Worm (Caenorhabditis elegans): ENCODE measurements around the gene F25D1.5.

The F25D1.5 gene

DNA sequence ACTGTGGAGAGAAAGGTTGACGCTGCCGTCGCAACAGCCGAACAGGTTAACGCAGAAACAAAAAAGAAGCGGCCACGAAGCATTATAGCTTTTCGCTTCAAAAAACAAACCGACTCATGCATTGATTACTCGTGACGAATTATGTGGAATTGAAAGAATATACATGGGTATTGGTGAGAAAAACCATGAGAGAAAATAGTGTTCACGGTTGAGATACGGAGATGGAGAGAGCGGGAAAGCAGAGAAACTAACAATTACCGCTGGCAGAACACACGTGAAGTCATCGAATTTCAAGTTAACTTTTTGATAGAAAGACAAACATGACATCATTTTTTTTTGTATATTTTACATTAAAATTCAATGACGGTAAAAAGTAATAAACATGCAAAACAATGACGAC lies 11.3 kb downstream of the F25D1.5 start (continued):
- TF ChIP-seq lin-13 (GFP tag; optimal IDR thresholded peaks at IDR 0.05) (no peak), ces-1 (GFP tag; optimal IDR thresholded peaks at IDR 0.05) (no peak), efl-3 (GFP tag; optimal IDR thresholded peaks at IDR 0.05) (no peak), nhr-47 (tag; optimal IDR thresholded peaks at IDR 0.05) (no peak), zip-4 (GFP tag; optimal IDR thresholded peaks at IDR 0.05) (no peak), mdl-1 (tag; optimal IDR thresholded peaks at IDR 0.05) (peak in 1 of 2 experiments; percentile 31), nhr-90 (tag; optimal IDR thresholded peaks at IDR 0.05; ENCODE audit: poor library complexity) (peak; percentile 24), ceh-88 (GFP tag; IDR thresholded peaks at IDR 0.05) (no peak), irx-1 (tag; optimal IDR thresholded peaks at IDR 0.05) (no peak), skn-1 (tag; optimal IDR thresholded peaks at IDR 0.05) (no peak), aha-1 (tag; optimal IDR thresholded peaks at IDR 0.05) (no peak), ceh-63 (GFP tag; optimal IDR thresholded peaks at IDR 0.05) (no peak), vab-15 (tag; optimal IDR thresholded peaks at IDR 0.05) (no peak), nhr-84 (tag; optimal IDR thresholded peaks at IDR 0.05) (no peak), tbx-2 (tag; optimal IDR thresholded peaks at IDR 0.05) (no peak), jun-1 (tag; optimal IDR thresholded peaks at IDR 0.05) (no peak), mab-9 (GFP tag; IDR thresholded peaks at IDR 0.05) (no peak), ceh-8 (GFP tag; optimal IDR thresholded peaks at IDR 0.05) (no peak), elt-3 (tag; optimal IDR thresholded peaks at IDR 0.05) (peak in 1 of 6 experiments; percentile 17), lin-14 (GFP tag; optimal IDR thresholded peaks at IDR 0.05) (peak; percentile 62), efl-1 (optimal IDR thresholded peaks at IDR 0.05) (peak in 1 of 2 experiments; percentile 27), efl-1 (GFP tag; optimal IDR thresholded peaks at IDR 0.05 in 1 of 2) (peak; percentile 13 to 93), lir-3 (tag; optimal IDR thresholded peaks at IDR 0.05; ENCODE audit: poor library complexity) (no peak), lin-15B (tag; optimal IDR thresholded peaks at IDR 0.05) (no peak), ets-5 (GFP tag; IDR thresholded peaks at IDR 0.05) (no peak), alr-1 (tag; optimal IDR thresholded peaks at IDR 0.05; ENCODE audit: borderline replicate concordance) (no peak), nhr-20 (tag; optimal IDR thresholded peaks at IDR 0.05) (peak; percentile 53), fkh-4 (tag; optimal IDR thresholded peaks at IDR 0.05; ENCODE audit: borderline replicate concordance) (no peak), sptf-1 (tag; optimal IDR thresholded peaks at IDR 0.05) (no peak), blmp-1 (tag; optimal IDR thresholded peaks at IDR 0.05) (peak; percentile 44)

DNA sequence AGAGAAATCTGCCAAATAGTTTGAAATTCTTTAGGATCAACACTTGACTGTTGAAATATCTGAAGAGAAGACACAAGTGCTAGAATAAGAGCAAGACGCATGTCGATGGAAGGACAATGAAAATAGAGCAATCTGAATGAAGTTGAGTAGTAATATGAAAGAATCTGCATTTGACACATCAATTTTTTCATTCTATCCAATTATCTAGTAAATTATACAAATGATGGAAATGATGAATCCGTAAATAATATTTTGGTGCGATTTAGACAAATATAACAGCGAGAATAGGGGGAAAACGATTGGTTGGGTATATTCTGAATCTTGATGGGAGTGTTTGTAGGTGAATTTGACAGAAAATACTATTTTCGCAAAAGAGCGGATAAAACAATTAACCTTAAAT lies 13.9 kb downstream of the F25D1.5 start, which contains the start of gene txt-10:
Gene txt-10, minus strand, starts transcription at position 101 of the 400 bp plus-strand sequence.
- TF ChIP-seq sox-4 (tag; optimal IDR thresholded peaks at IDR 0.05) (no peak), ceh-90 (tag; optimal IDR thresholded peaks at IDR 0.05) (no peak), sptf-1 (tag; optimal IDR thresholded peaks at IDR 0.05) (no peak), ztf-4 (tag; optimal IDR thresholded peaks at IDR 0.05) (no peak), ets-5 (GFP tag; IDR thresholded peaks at IDR 0.05) (no peak), unc-86 (tag; optimal IDR thresholded peaks at IDR 0.05) (no peak), lir-3 (tag; optimal IDR thresholded peaks at IDR 0.05; ENCODE audit: poor library complexity) (no peak), nhr-19 (GFP tag; conservative IDR thresholded peaks at IDR 0.05) (no peak)

DNA sequence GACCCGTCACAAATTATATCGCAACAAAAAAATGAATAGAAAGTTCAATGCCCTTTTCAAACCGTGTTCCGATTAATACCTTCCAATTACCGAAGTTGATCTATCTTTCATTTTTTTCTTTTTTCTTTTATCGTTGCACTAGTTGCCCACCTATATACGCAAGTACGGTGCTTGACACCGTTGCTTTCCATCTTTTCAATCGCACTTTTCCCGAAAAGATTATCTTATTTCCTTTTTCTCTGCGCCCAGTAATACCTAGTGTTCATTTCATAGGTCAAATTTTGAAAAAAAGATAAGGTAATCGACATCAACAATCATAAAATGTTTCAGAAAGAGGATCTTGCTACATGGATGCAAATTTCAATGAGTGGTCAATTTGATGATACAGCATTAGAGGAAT lies 17.0 kb downstream of the F25D1.5 start:
- peak; percentile 93 for TF ChIP-seq blmp-1 (tag; optimal IDR thresholded peaks at IDR 0.05)
- no peak for TF ChIP-seq irx-1 (tag; optimal IDR thresholded peaks at IDR 0.05)

DNA sequence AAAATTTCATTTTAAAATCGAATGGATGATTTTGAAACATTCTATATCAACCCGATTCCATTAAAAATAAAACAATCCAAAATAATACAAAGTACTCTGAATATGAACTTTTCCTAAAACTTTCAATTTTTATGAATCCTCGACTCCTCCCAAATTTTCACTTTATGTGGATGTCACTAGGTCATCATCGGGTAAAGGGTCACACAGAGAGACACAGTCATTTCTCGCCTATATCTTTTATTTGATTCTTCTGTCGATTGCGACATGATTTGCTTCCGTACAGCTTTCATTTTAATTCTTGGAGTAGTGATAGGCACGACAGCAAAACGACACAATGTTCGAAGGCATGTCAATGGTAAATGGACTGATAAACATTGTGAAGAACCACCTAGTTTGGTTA lies 18.1 kb downstream of the F25D1.5 start, which contains the start of gene F25D1.3:
Gene F25D1.3, plus strand, starts transcription at position 225 of the 400 bp plus-strand sequence.
- TF ChIP-seq blmp-1 (tag; optimal IDR thresholded peaks at IDR 0.05) (peak; percentile 96), elt-2 (tag; optimal IDR thresholded peaks at IDR 0.05) (no peak)
